Fruit fly (Drosophila melanogaster) whole organism, wandering third instar larva: ENCODE measurements around the gene melt.

Source experiments
- Myc ChIP-seq: fragments of >200 bp; optimal IDR thresholded peaks from 2 replicates; lab custom pipeline; 2017
- br ChIP-seq: fragments of 200-800 bp; sonication (Bioruptor generic); optimal IDR thresholded peaks from 2 replicates; lab custom pipeline; 2016; ENCODE audit warnings: missing biosample characterization, missing genetic modification characterization
- dl ChIP-seq, 2 experiments: fragments of 175-275, 200-275 bp in 1 of 2; fragments of 200-275 bp in 1 of 2; sonication (Bioruptor generic); optimal IDR thresholded peaks; lab custom pipeline; 2018; ENCODE audit warnings: mild to moderate bottlenecking in 2 of 2, missing biosample characterization in 2 of 2, missing genetic modification characterization in 2 of 2, moderate library complexity in 2 of 2; ENCODE audit not compliant: partially characterized antibody in 2 of 2, insufficient read depth in 1 of 2
- dmrt93B ChIP-seq: fragments of 200-800 bp; sonication (Bioruptor generic); optimal IDR thresholded peaks from 2 replicates; lab custom pipeline; 2018; ENCODE audit warnings: missing biosample characterization, mild to moderate bottlenecking, missing genetic modification characterization
- jim ChIP-seq: fragments of 175-275, 200-325 bp; sonication (Bioruptor generic); optimal IDR thresholded peaks from 2 replicates; lab custom pipeline; 2016; ENCODE audit warnings: missing biosample characterization, mild to moderate bottlenecking, missing genetic modification characterization
- sage ChIP-seq: fragments of 200-800 bp; sonication (Bioruptor generic); optimal IDR thresholded peaks from 2 replicates; lab custom pipeline; 2016; ENCODE audit warnings: missing biosample characterization, mild to moderate bottlenecking, missing genetic modification characterization

DNA sequence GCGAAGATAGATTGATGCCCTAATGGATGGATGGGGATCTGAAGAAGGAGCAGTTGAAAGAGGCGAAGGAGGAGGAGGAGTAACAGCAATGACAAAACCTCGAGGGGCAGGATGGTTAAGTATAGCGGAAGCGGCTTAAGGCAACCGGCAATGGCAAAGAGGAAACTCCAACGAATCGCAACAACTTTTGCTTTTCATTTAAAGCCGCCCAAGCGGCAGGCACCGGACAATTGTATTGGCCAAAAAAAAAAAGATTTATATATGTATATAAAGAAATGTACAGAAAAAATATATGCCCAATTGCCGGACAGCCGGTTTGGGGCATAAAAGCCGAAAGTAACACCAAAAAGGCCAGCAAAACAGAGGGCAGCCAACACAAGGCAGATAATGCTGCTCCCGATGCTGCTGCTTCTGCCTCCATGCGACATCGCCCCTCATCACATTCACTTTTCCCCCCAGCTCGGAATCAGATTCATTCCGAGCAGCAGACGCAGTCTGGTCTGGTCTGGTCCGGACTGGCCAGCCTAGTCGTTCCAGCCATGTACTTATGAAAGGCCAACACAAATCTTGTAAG is 42.9 kb upstream of the melt start:
- no peak for TF ChIP-seq sage
- no peak for TF ChIP-seq br (GFP tag; lab: Kevin White, UChicago)
- no peak for TF ChIP-seq Myc
- TF ChIP-seq dl (GFP tag; optimal IDR thresholded peaks at IDR 0.05; lab: Kevin White, UChicago; ENCODE audit: insufficient read depth in 1 of 2, partially characterized antibody in 2 of 2) = no peak
- no peak for TF ChIP-seq jim (GFP tag; lab: Kevin White, UChicago)
- TF ChIP-seq dmrt93B (GFP tag; lab: Kevin White, UChicago) = no peak
